Worm (Caenorhabditis elegans) whole organism, L1 larva: ENCODE data around the gene plk-3.
A peak's percentile ranks its signal among the peaks of the same experiment; 100 is the strongest.

Experiments used
- Y116A8C.19 ChIP-seq: sonication (generic microtip); optimal IDR thresholded peaks from 2 replicates; lab custom pipeline; 2016; ENCODE audit warnings: missing compliant biosample characterization, missing genetic modification characterization, borderline replicate concordance
- alr-1 ChIP-seq: fragments of 200-800 bp; sonication (Bioruptor generic); optimal IDR thresholded peaks from 2 replicates; lab custom pipeline; 2018; ENCODE audit warnings: borderline replicate concordance, mild to moderate bottlenecking, missing genetic modification characterization, missing compliant biosample characterization
- blmp-1 ChIP-seq: fragments of 150-350 bp; optimal IDR thresholded peaks from 2 replicates; lab custom pipeline; 2014; ENCODE audit warnings: missing biosample characterization, missing genetic modification characterization
- ceh-88 ChIP-seq: fragments of 200-800 bp; sonication (Bioruptor generic); IDR thresholded peaks from 2 replicates; pipeline ENCODE4 v1.3.6; 2022; ENCODE audit warnings: missing genetic modification characterization, missing compliant biosample characterization
- ces-1 ChIP-seq: fragments of 150-350 bp; optimal IDR thresholded peaks from 2 replicates; lab custom pipeline; 2014; ENCODE audit warnings: missing biosample characterization, missing genetic modification reagents, missing genetic modification characterization
- efl-1 ChIP-seq, 4 experiments: fragments of 150-350 bp; optimal IDR thresholded peaks in 3 of 4; peaks in 1 of 4; 1 replicate in 1 of 4; 2 replicates in 3 of 4; lab custom pipeline; 2014; ENCODE audit warnings: missing biosample characterization in 2 of 4, missing genetic modification characterization in 2 of 4, missing genetic modification reagents in 2 of 4
- elt-3 ChIP-seq, 6 experiments: fragments of 150-350 bp in 1 of 6; sonication (generic microtip); optimal IDR thresholded peaks; 2 replicates each; lab custom pipeline; 2017 to 2018; ENCODE audit warnings: missing biosample characterization in 6 of 6, missing genetic modification characterization in 6 of 6, inconsistent platforms in 1 of 6
- fkh-10 ChIP-seq: sonication (generic microtip); optimal IDR thresholded peaks from 2 replicates; lab custom pipeline; 2017; ENCODE audit warnings: missing biosample characterization, missing genetic modification reagents, missing genetic modification characterization
- grh-1 ChIP-seq: fragments of 200-800 bp; sonication (Bioruptor generic); IDR thresholded peaks from 2 replicates; pipeline ENCODE4 v1.3.6; 2022; ENCODE audit warnings: missing genetic modification reagents, missing genetic modification characterization, missing compliant biosample characterization
- hlh-17 ChIP-seq: fragments of 200-800 bp; sonication (Bioruptor generic); optimal IDR thresholded peaks from 2 replicates; lab custom pipeline; 2018; ENCODE audit warnings: missing genetic modification characterization, mild to moderate bottlenecking, missing compliant biosample characterization, moderate library complexity, borderline replicate concordance
- hlh-4 ChIP-seq: sonication (generic microtip); optimal IDR thresholded peaks from 2 replicates; lab custom pipeline; 2016; ENCODE audit warnings: mild to moderate bottlenecking, missing genetic modification characterization, missing compliant biosample characterization
- hpl-2 ChIP-seq: fragments of 150-350 bp; optimal IDR thresholded peaks from 2 replicates; lab custom pipeline; 2014; ENCODE audit warnings: missing biosample characterization, missing genetic modification reagents, missing genetic modification characterization
- isw-1 ChIP-seq: fragments of 200-800 bp; sonication (Bioruptor generic); IDR thresholded peaks from 2 replicates; pipeline ENCODE4 v1.3.6; 2022; ENCODE audit warnings: missing genetic modification characterization, missing compliant biosample characterization
- lin-14 ChIP-seq: fragments of 200-800 bp; sonication (Bioruptor generic); optimal IDR thresholded peaks from 2 replicates; lab custom pipeline; 2018; ENCODE audit warnings: mild to moderate bottlenecking, missing genetic modification characterization, moderate library complexity, missing compliant biosample characterization
- lin-15B ChIP-seq: fragments of 150-350 bp; sonication (generic microtip); optimal IDR thresholded peaks from 3 replicates; lab custom pipeline; 2014; ENCODE audit warnings: missing biosample characterization, missing genetic modification characterization
- lin-39 ChIP-seq: fragments of 150-350 bp; optimal IDR thresholded peaks from 2 replicates; lab custom pipeline; 2014; ENCODE audit warnings: missing biosample characterization, missing genetic modification reagents, missing genetic modification characterization
- lir-3 ChIP-seq: sonication (generic microtip); optimal IDR thresholded peaks from 2 replicates; lab custom pipeline; 2016; ENCODE audit warnings: mild to moderate bottlenecking, missing genetic modification characterization, moderate library complexity, missing compliant biosample characterization; ENCODE audit not compliant: poor library complexity
- mdl-1 ChIP-seq, 2 experiments: fragments of 150-350 bp; optimal IDR thresholded peaks; 2 replicates each; lab custom pipeline; 2014 to 2017; ENCODE audit warnings: missing biosample characterization in 2 of 2, missing genetic modification characterization in 2 of 2, inconsistent platforms in 1 of 2
- nhr-11 ChIP-seq: fragments of 150-350 bp; optimal IDR thresholded peaks from 2 replicates; lab custom pipeline; 2014; ENCODE audit warnings: missing biosample characterization, missing genetic modification characterization
- nhr-12 ChIP-seq: sonication (generic microtip); optimal IDR thresholded peaks from 2 replicates; lab custom pipeline; 2017; ENCODE audit warnings: missing biosample characterization, missing genetic modification characterization
- nhr-237 ChIP-seq: fragments of 150-350 bp; optimal IDR thresholded peaks from 2 replicates; lab custom pipeline; 2014; ENCODE audit warnings: missing biosample characterization, missing genetic modification characterization
- nhr-28 ChIP-seq: fragments of 150-350 bp; optimal IDR thresholded peaks from 2 replicates; lab custom pipeline; 2014; ENCODE audit warnings: missing biosample characterization, missing genetic modification characterization
- nhr-47 ChIP-seq: sonication (generic microtip); optimal IDR thresholded peaks from 2 replicates; lab custom pipeline; 2016; ENCODE audit warnings: mild to moderate bottlenecking, missing genetic modification characterization, moderate library complexity, missing compliant biosample characterization
- nhr-84 ChIP-seq: sonication (generic microtip); optimal IDR thresholded peaks from 2 replicates; lab custom pipeline; 2017; ENCODE audit warnings: missing biosample characterization, missing genetic modification characterization
- nhr-90 ChIP-seq: sonication (generic microtip); optimal IDR thresholded peaks from 2 replicates; lab custom pipeline; 2016; ENCODE audit warnings: mild to moderate bottlenecking, missing genetic modification characterization, missing compliant biosample characterization; ENCODE audit not compliant: poor library complexity
- pqm-1 ChIP-seq: sonication (generic microtip); optimal IDR thresholded peaks from 3 replicates; lab custom pipeline; 2017; ENCODE audit warnings: missing biosample characterization, missing genetic modification characterization
- sptf-1 ChIP-seq: fragments of 150-350 bp; optimal IDR thresholded peaks from 2 replicates; lab custom pipeline; 2014; ENCODE audit warnings: missing biosample characterization, missing genetic modification characterization
- unc-62 ChIP-seq: fragments of 150-350 bp; optimal IDR thresholded peaks from 2 replicates; lab custom pipeline; 2014; ENCODE audit warnings: missing biosample characterization, missing genetic modification reagents, missing genetic modification characterization
- unc-86 ChIP-seq: sonication (generic microtip); optimal IDR thresholded peaks from 2 replicates; lab custom pipeline; 2016; ENCODE audit warnings: missing genetic modification characterization, missing compliant biosample characterization
- unc-98 ChIP-seq: fragments of 200-800 bp; sonication (Bioruptor generic); IDR thresholded peaks from 2 replicates; pipeline ENCODE4 v1.3.6; 2022; ENCODE audit warnings: missing genetic modification characterization, missing compliant biosample characterization
- xbp-1 ChIP-seq: sonication (generic microtip); optimal IDR thresholded peaks from 2 replicates; lab custom pipeline; 2016; ENCODE audit warnings: missing genetic modification characterization, missing compliant biosample characterization

The plk-3 gene

ce11 chrIV:7447556-7447955, 25.5 kb downstream of the plk-3 start, which contains the start of gene B0496.2:
Gene B0496.2 (plus strand): TSS chrIV:7447856.
- TF ChIP-seq ceh-88 (GFP tag; lab: Robert Waterston, UW) (no peak), nhr-84 (tag; lab: Kevin White, UChicago) (no peak), unc-86 (tag; lab: Kevin White, UChicago) (no peak), unc-98 (no peak), mdl-1 (tag; optimal IDR thresholded peaks at IDR 0.05; lab: Kevin White, UChicago) (no peak), unc-62 (GFP tag; lab: Kevin White, UChicago) (no peak), nhr-12 (tag; lab: Kevin White, UChicago) (no peak), pqm-1 (tag; lab: Kevin White, UChicago) (no peak), lin-39 (tag; lab: Kevin White, UChicago) (no peak), nhr-237 (tag; lab: Kevin White, UChicago) (no peak), alr-1 (tag; lab: Kevin White, UChicago) (no peak), hpl-2 (GFP tag; lab: Kevin White, UChicago) (no peak), hlh-4 (tag; lab: Kevin White, UChicago) (no peak), sptf-1 (tag; lab: Kevin White, UChicago) (no peak), nhr-28 (tag; lab: Kevin White, UChicago) (no peak), lin-14 (GFP tag; lab: Kevin White, UChicago) (no peak)

- TF ChIP-seq nhr-11 (tag; lab: Kevin White, UChicago) (no peak), lin-15B (tag; lab: Kevin White, UChicago) (no peak), blmp-1 (tag; lab: Kevin White, UChicago) (peak; percentile 41)
These were observed 27.0 kb downstream of the plk-3 start, which contains the start of gene B0496.1 for ce11 chrIV:7445995-7446394. Gene B0496.1 (plus strand): TSS chrIV:7446295.

ce11 chrIV:7445236-7445635, 27.8 kb downstream of the plk-3 start, which contains the start of gene valv-1:
Gene valv-1 (minus strand): TSS chrIV:7445336.
- no peak for TF ChIP-seq nhr-90 (tag; lab: Kevin White, UChicago)

ce11 chrIV:7440238-7440637, 32.8 kb downstream of the plk-3 start:
- peak in 4 of 6 experiments; percentile 1 to 77 (median 42) for TF ChIP-seq elt-3 (tag; optimal IDR thresholded peaks at IDR 0.05; lab: Kevin White, UChicago)
- TF ChIP-seq blmp-1 (tag; lab: Kevin White, UChicago) = peak; percentile 97
- TF ChIP-seq xbp-1 (tag; lab: Kevin White, UChicago) = no peak

- TF ChIP-seq blmp-1 (tag; lab: Kevin White, UChicago) (peak; percentile 8), unc-62 (GFP tag; lab: Kevin White, UChicago) (no peak)
These were observed 33.6 kb downstream of the plk-3 start for ce11 chrIV:7439377-7439776.

- TF ChIP-seq Y116A8C.19 (tag; lab: Kevin White, UChicago) (no peak), ces-1 (GFP tag; lab: Kevin White, UChicago) (no peak), lin-39 (tag; lab: Kevin White, UChicago) (no peak), hlh-17 (GFP tag; lab: Kevin White, UChicago) (no peak), lir-3 (no peak), grh-1 (GFP tag; lab: Robert Waterston, UW) (no peak), isw-1 (GFP tag; lab: Robert Waterston, UW) (no peak), nhr-47 (tag; lab: Kevin White, UChicago) (no peak), xbp-1 (tag; lab: Kevin White, UChicago) (no peak), efl-1 (optimal IDR thresholded peaks at IDR 0.05; lab: Kevin White, UChicago) (no peak), efl-1 (GFP tag; optimal IDR thresholded peaks at IDR 0.05 in 1 of 2; lab: Kevin White, UChicago) (no peak), fkh-10 (no peak)
These were observed 39.2 kb downstream of the plk-3 start, which contains the start of gene B0496.11 for ce11 chrIV:7433858-7434257. Gene B0496.11 (minus strand): TSS chrIV:7433958.
